Fruit fly (Drosophila melanogaster): ENCODE measurements around the gene CG17207.

Gene CG17207

DNA sequence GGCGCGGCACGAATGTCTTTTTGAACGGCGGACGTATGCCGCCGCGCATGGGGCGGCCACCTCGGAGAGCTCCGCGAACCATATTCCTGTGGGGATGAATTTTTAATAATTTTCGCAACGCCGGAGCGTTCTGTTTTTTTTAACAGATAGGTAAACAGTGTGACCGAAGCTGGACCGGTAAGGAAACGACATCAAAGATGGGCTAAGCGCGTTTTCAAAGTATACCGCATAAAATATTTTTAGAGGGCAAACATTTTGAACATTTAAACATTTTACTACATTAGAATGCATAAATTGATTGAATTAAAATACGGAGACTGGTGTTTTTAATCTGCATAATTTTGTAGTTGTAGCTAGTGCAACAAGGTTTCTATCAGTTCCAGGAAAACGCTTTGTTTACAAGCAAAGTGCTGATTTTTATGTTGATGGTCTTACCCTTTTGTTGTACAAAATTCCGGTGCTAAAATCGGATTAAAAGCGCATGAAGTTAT, 9.8 kb downstream of the CG17207 start, which contains the start of the genes CG5641 and CG5245:
TSS of gene CG5641 (minus strand) at position 163 of the 491 bp plus-strand sequence.
TSS of gene CG5245 (plus strand) at position 441 of the 491 bp plus-strand sequence.
- TF ChIP-seq Hr78 (GFP tag; optimal IDR thresholded peaks at IDR 0.05) (no peak), jim (GFP tag; optimal IDR thresholded peaks at IDR 0.05) (no peak), Rel (GFP tag; optimal IDR thresholded peaks at IDR 0.05) (no peak), Rel (tag; optimal IDR thresholded peaks at IDR 0.05) (peak; percentile 66)

- TF ChIP-seq HLH106 (tag; optimal IDR thresholded peaks at IDR 0.05) (no peak), Hnf4 (GFP tag; optimal IDR thresholded peaks at IDR 0.05) (no peak), tai (GFP tag; optimal IDR thresholded peaks at IDR 0.05) (no peak), rgr (GFP tag; optimal IDR thresholded peaks at IDR 0.05) (no peak), h (GFP tag; optimal IDR thresholded peaks at IDR 0.05) (no peak), Abd-B (GFP tag; optimal IDR thresholded peaks at IDR 0.05) (no peak), dmrt93B (GFP tag; optimal IDR thresholded peaks at IDR 0.05) (no peak), ey (GFP tag; optimal IDR thresholded peaks at IDR 0.05) (no peak), OdsH (GFP tag; optimal IDR thresholded peaks at IDR 0.05) (no peak), psq (GFP tag; optimal IDR thresholded peaks at IDR 0.05) (no peak), Rel (GFP tag; optimal IDR thresholded peaks at IDR 0.05) (no peak), Rel (tag; optimal IDR thresholded peaks at IDR 0.05) (no peak), N (GFP tag; optimal IDR thresholded peaks at IDR 0.05) (no peak), CG9705 (GFP tag; optimal IDR thresholded peaks at IDR 0.05) (no peak), CG32264 (GFP tag; optimal IDR thresholded peaks at IDR 0.05) (no peak)
Measured at dm6 chr3R:12426310-12426653, 12.7 kb downstream of the CG17207 start, which contains the start of gene NANS. NANS (plus strand) TSS chr3R:12426578.

- TF ChIP-seq CrebA (GFP tag; optimal IDR thresholded peaks at IDR 0.05; ENCODE audit: borderline replicate concordance), result no peak
- TF ChIP-seq Rel (GFP tag; optimal IDR thresholded peaks at IDR 0.05), result no peak
- TF ChIP-seq Rel (tag; optimal IDR thresholded peaks at IDR 0.05), result peak; percentile 28
- peak; percentile 38 for TF ChIP-seq Sp1 (GFP tag; optimal IDR thresholded peaks at IDR 0.05)
- no peak for TF ChIP-seq N (GFP tag; optimal IDR thresholded peaks at IDR 0.05)
- peak; percentile 6 for TF ChIP-seq psq (GFP tag; optimal IDR thresholded peaks at IDR 0.05)
- TF ChIP-seq br (GFP tag; optimal IDR thresholded peaks at IDR 0.05), result no peak
- no peak for TF ChIP-seq woc (GFP tag; optimal IDR thresholded peaks at IDR 0.05)
- no peak for TF ChIP-seq brk (GFP tag; optimal IDR thresholded peaks at IDR 0.05)
- no peak for TF ChIP-seq OdsH (GFP tag; optimal IDR thresholded peaks at IDR 0.05)
- no peak for TF ChIP-seq pan (optimal IDR thresholded peaks at IDR 0.05)
- no peak for TF ChIP-seq lola (GFP tag; optimal IDR thresholded peaks at IDR 0.05)
- no peak for TF ChIP-seq tai (GFP tag; optimal IDR thresholded peaks at IDR 0.05)
- TF ChIP-seq sage (GFP tag; optimal IDR thresholded peaks at IDR 0.05), result no peak
- TF ChIP-seq h (GFP tag; optimal IDR thresholded peaks at IDR 0.05), result no peak
- peak; percentile 24 for TF ChIP-seq HLH106 (tag; optimal IDR thresholded peaks at IDR 0.05)
- TF ChIP-seq CG32264 (GFP tag; optimal IDR thresholded peaks at IDR 0.05), result no peak
- TF ChIP-seq Jra (GFP tag; optimal IDR thresholded peaks at IDR 0.05), result no peak
- TF ChIP-seq Hr83 (GFP tag; optimal IDR thresholded peaks at IDR 0.05; ENCODE audit: poor library complexity, severe bottlenecking), result no peak
- no peak for TF ChIP-seq Dif (GFP tag; optimal IDR thresholded peaks at IDR 0.05; ENCODE audit: partially characterized antibody)
- TF ChIP-seq Mio (GFP tag; optimal IDR thresholded peaks at IDR 0.05), result no peak
- peak; percentile 38 for TF ChIP-seq CG9705 (GFP tag; optimal IDR thresholded peaks at IDR 0.05)
- no peak for TF ChIP-seq dmrt93B (GFP tag; optimal IDR thresholded peaks at IDR 0.05)
- TF ChIP-seq Hr78 (GFP tag; optimal IDR thresholded peaks at IDR 0.05), result no peak
- peak; percentile 4 for TF ChIP-seq ey (GFP tag; optimal IDR thresholded peaks at IDR 0.05)
- TF ChIP-seq Myc (optimal IDR thresholded peaks at IDR 0.05), result peak; percentile 83
- no peak for TF ChIP-seq Dfd (GFP tag; optimal IDR thresholded peaks at IDR 0.05)
- no peak for TF ChIP-seq fru (GFP tag; optimal IDR thresholded peaks at IDR 0.05)
- no peak for TF ChIP-seq sv (GFP tag; optimal IDR thresholded peaks at IDR 0.05)
- no peak for TF ChIP-seq foxo (GFP tag; optimal IDR thresholded peaks at IDR 0.05)
- no peak for TF ChIP-seq Vsx2 (GFP tag; optimal IDR thresholded peaks at IDR 0.05; ENCODE audit: partially characterized antibody)
- no peak for TF ChIP-seq Hnf4 (GFP tag; optimal IDR thresholded peaks at IDR 0.05)
- TF ChIP-seq rgr (GFP tag; optimal IDR thresholded peaks at IDR 0.05), result no peak
- TF ChIP-seq dsf (GFP tag; optimal IDR thresholded peaks at IDR 0.05; ENCODE audit: borderline replicate concordance), result no peak
- no peak for TF ChIP-seq dl (GFP tag; optimal IDR thresholded peaks at IDR 0.05; ENCODE audit: insufficient read depth in 1 of 2, partially characterized antibody in 2 of 2)
- no peak for TF ChIP-seq usp (GFP tag; optimal IDR thresholded peaks at IDR 0.05)
- TF ChIP-seq jim (GFP tag; optimal IDR thresholded peaks at IDR 0.05), result no peak
- no peak for TF ChIP-seq Abd-B (GFP tag; optimal IDR thresholded peaks at IDR 0.05)
- no peak for TF ChIP-seq GATAd (GFP tag; optimal IDR thresholded peaks at IDR 0.05)
Measured at dm6 chr3R:12425510-12426309, 13.2 kb downstream of the CG17207 start, which contains the start of gene Pp1-87B. Pp1-87B (minus strand) TSS chr3R:12425917.

All from whole organism, wandering third instar larva.